Worm (Caenorhabditis elegans) whole organism, early embryonic: ENCODE data around the gene F39E9.14.
A peak's percentile ranks its signal among the peaks of the same experiment; 100 is the strongest.

Source experiments
- B0310.2 ChIP-seq: sonication (generic microtip); optimal IDR thresholded peaks from 2 replicates; lab custom pipeline; 2016; ENCODE audit warnings: mild to moderate bottlenecking, missing genetic modification characterization, missing compliant biosample characterization
- aly-1 ChIP-seq: sonication (generic microtip); optimal IDR thresholded peaks from 2 replicates; lab custom pipeline; 2016; ENCODE audit warnings: missing genetic modification characterization, missing compliant biosample characterization
- ama-1 ChIP-seq: fragments of 150-350 bp; optimal IDR thresholded peaks from 2 replicates; lab custom pipeline; 2014
- ceh-36 ChIP-seq: sonication (generic microtip); optimal IDR thresholded peaks from 2 replicates; lab custom pipeline; 2016; ENCODE audit warnings: missing genetic modification characterization, inconsistent platforms, missing compliant biosample characterization
- flt-1 ChIP-seq: fragments of 200-800 bp; sonication (Bioruptor generic); IDR thresholded peaks from 2 replicates; pipeline ENCODE4 v1.3.6; 2022; ENCODE audit warnings: missing genetic modification characterization, missing compliant biosample characterization
- pes-1 ChIP-seq: fragments of 200-800 bp; sonication (Bioruptor generic); IDR thresholded peaks from 2 replicates; pipeline ENCODE4 v1.3.6; 2022; ENCODE audit warnings: missing genetic modification reagents, missing genetic modification characterization, missing compliant biosample characterization
- sea-1 ChIP-seq: fragments of 200-800 bp; sonication (Bioruptor generic); conservative IDR thresholded peaks from 2 replicates; pipeline ENCODE4 v1.3.6; 2022; ENCODE audit warnings: missing genetic modification characterization, missing compliant biosample characterization
- tbx-11 ChIP-seq: fragments of 200-800 bp; sonication (Bioruptor generic); IDR thresholded peaks from 2 replicates; pipeline ENCODE4 v1.3.6; 2022; ENCODE audit warnings: missing genetic modification characterization, missing compliant biosample characterization
- tbx-37 ChIP-seq: fragments of 200-800 bp; sonication (Bioruptor generic); conservative IDR thresholded peaks from 2 replicates; pipeline ENCODE4 v1.3.6; 2022; ENCODE audit warnings: missing genetic modification reagents, missing genetic modification characterization, missing compliant biosample characterization
- tra-4 ChIP-seq: sonication (generic microtip); optimal IDR thresholded peaks from 2 replicates; lab custom pipeline; 2017; ENCODE audit warnings: missing genetic modification characterization, missing compliant biosample characterization

- TF ChIP-seq flt-1 (GFP tag; lab: Robert Waterston, UW) (peak; percentile 60; the same call in 1 of the 2 replicates), tra-4 (tag; lab: Kevin White, UChicago) (no peak), aly-1 (tag; lab: Kevin White, UChicago) (no peak), ceh-36 (no peak), pes-1 (GFP tag; lab: Robert Waterston, UW) (peak; percentile 82), ama-1 (lab: Kevin White, UChicago) (no peak), sea-1 (GFP tag; lab: Robert Waterston, UW) (no peak), tbx-11 (GFP tag; lab: Robert Waterston, UW) (peak; percentile 58), tbx-37 (no peak), B0310.2 (tag; lab: Kevin White, UChicago) (no peak)
Observed at ce11 chrII:3267815-3268214, 22.6 kb downstream of the F39E9.14 start.
